Fruit fly (Drosophila melanogaster) whole organism, embryonic: ENCODE data around the gene RpL24.

Experiments
- CG10431 ChIP-seq: fragments of 200-800 bp; sonication (Bioruptor generic); optimal IDR thresholded peaks from 3 replicates; lab custom pipeline; 2018; ENCODE audit warnings: missing biosample characterization, mild to moderate bottlenecking, missing genetic modification characterization
- CG10565 ChIP-seq: fragments of 200-800 bp; sonication (Bioruptor generic); optimal IDR thresholded peaks from 3 replicates; lab custom pipeline; 2016; ENCODE audit warnings: missing biosample characterization, mild to moderate bottlenecking, missing genetic modification characterization
- CG11247 ChIP-seq: fragments of 200-800 bp; sonication (Bioruptor generic); IDR thresholded peaks from 2 replicates; pipeline ENCODE4 v1.3.6; 2022; ENCODE audit warnings: missing biosample characterization, missing genetic modification characterization
- CG13775 ChIP-seq: fragments of 200-800 bp; sonication (Bioruptor generic); optimal IDR thresholded peaks from 3 replicates; lab custom pipeline; 2017; ENCODE audit warnings: missing biosample characterization, mild to moderate bottlenecking, missing genetic modification characterization
- CG1529 ChIP-seq: fragments of 200-800 bp; sonication (Bioruptor generic); optimal IDR thresholded peaks from 3 replicates; lab custom pipeline; 2018; ENCODE audit warnings: missing biosample characterization, missing genetic modification characterization
- CG2129 ChIP-seq: fragments of 200-800 bp; sonication (Bioruptor generic); IDR thresholded peaks from 2 replicates; pipeline ENCODE4 v1.3.6; 2022; ENCODE audit warnings: missing biosample characterization, missing genetic modification characterization; ENCODE audit not compliant: partially characterized antibody
- CG34376 ChIP-seq: fragments of 200-800 bp; sonication (Bioruptor generic); optimal IDR thresholded peaks from 2 replicates; lab custom pipeline; 2018; ENCODE audit warnings: missing biosample characterization, mild to moderate bottlenecking, missing genetic modification characterization
- CG3726 ChIP-seq: fragments of 200-800 bp; sonication (Bioruptor generic); IDR thresholded peaks from 3 replicates; pipeline ENCODE4, ENCODE4 v1.3.6; 2022; ENCODE audit warnings: missing biosample characterization, missing genetic modification characterization
- CG4360 ChIP-seq: fragments of 200-800 bp; sonication (Bioruptor generic); IDR thresholded peaks from 2 replicates; pipeline ENCODE4 v1.3.6; 2022; ENCODE audit warnings: missing biosample characterization, missing genetic modification characterization
- CG5953 ChIP-seq: fragments of 200-800 bp; sonication (Bioruptor generic); IDR thresholded peaks from 2 replicates; pipeline ENCODE4 v1.3.6; 2022; ENCODE audit warnings: missing biosample characterization, missing genetic modification characterization
- CG6813 ChIP-seq: fragments of 200-800 bp; sonication (Bioruptor generic); optimal IDR thresholded peaks from 2 replicates; lab custom pipeline; 2017; ENCODE audit warnings: missing biosample characterization, missing genetic modification characterization, mild to moderate bottlenecking, moderate library complexity, missing genetic modification reagents
- CG7556 ChIP-seq: fragments of 200-800 bp; sonication (Bioruptor generic); optimal IDR thresholded peaks from 2 replicates; lab custom pipeline; 2017; ENCODE audit warnings: missing biosample characterization, mild to moderate bottlenecking, missing genetic modification characterization
- CG8359 ChIP-seq: fragments of 200-800 bp; sonication (Bioruptor generic); optimal IDR thresholded peaks from 2 replicates; lab custom pipeline; 2017; ENCODE audit warnings: missing biosample characterization, mild to moderate bottlenecking, missing genetic modification characterization, borderline replicate concordance
- CG8765 ChIP-seq: fragments of 200-800 bp; sonication (Bioruptor generic); IDR thresholded peaks from 2 replicates; pipeline ENCODE4 v1.3.6; 2022; ENCODE audit warnings: missing biosample characterization, missing genetic modification characterization
- CG8944 ChIP-seq: fragments of 200-800 bp; sonication (Bioruptor generic); optimal IDR thresholded peaks from 3 replicates; lab custom pipeline; 2016; ENCODE audit warnings: missing biosample characterization, missing genetic modification characterization
- CG9876 ChIP-seq: fragments of 200-800 bp; sonication (Bioruptor generic); optimal IDR thresholded peaks from 2 replicates; lab custom pipeline; 2016; ENCODE audit warnings: missing biosample characterization, missing genetic modification characterization
- D ChIP-seq, 2 experiments: fragments of 200-800 bp in 1 of 2; fragments of >200 bp in 1 of 2; sonication (Bioruptor generic) in 1 of 2; optimal IDR thresholded peaks; 2 replicates in 1 of 2; 3 replicates in 1 of 2; lab custom pipeline; 2017; ENCODE audit warnings: mild to moderate bottlenecking in 1 of 2, missing biosample characterization in 1 of 2, missing genetic modification characterization in 1 of 2, missing genetic modification reagents in 1 of 2
- Gug ChIP-seq: fragments of 200-800 bp; sonication (Bioruptor generic); IDR thresholded peaks from 4 replicates; pipeline ENCODE4 v1.3.6; 2022; ENCODE audit warnings: missing biosample characterization, missing genetic modification characterization
- HmgZ ChIP-seq: fragments of 200-800 bp; sonication (Bioruptor generic); optimal IDR thresholded peaks from 2 replicates; lab custom pipeline; 2018; ENCODE audit warnings: missing biosample characterization, mild to moderate bottlenecking, missing genetic modification characterization
- Hsf ChIP-seq: fragments of 200-800 bp; sonication (Bioruptor generic); optimal IDR thresholded peaks from 3 replicates; lab custom pipeline; 2016; ENCODE audit warnings: missing biosample characterization, missing genetic modification characterization
- Meics ChIP-seq: fragments of 200-800 bp; sonication (Bioruptor generic); optimal IDR thresholded peaks from 2 replicates; lab custom pipeline; 2017; ENCODE audit warnings: missing biosample characterization, mild to moderate bottlenecking, missing genetic modification characterization
- Trl ChIP-seq, 3 experiments: fragments of >200 bp in 2 of 3; fragments of 200-800 bp in 1 of 3; sonication (Bioruptor generic) in 1 of 3; optimal IDR thresholded peaks; 2 replicates in 1 of 3; 3 replicates in 2 of 3; lab custom pipeline; 2016 to 2017; ENCODE audit warnings: missing biosample characterization in 1 of 3, missing genetic modification characterization in 1 of 3
- bowl ChIP-seq: fragments of 200-800 bp; sonication (Bioruptor generic); IDR thresholded peaks from 2 replicates; pipeline ENCODE4 v1.3.6; 2022; ENCODE audit warnings: missing biosample characterization, missing genetic modification characterization
- bsh ChIP-seq, 2 experiments: fragments of 200-800 bp; sonication (Bioruptor generic); optimal IDR thresholded peaks; 2 replicates each; lab custom pipeline; 2017 to 2018; ENCODE audit warnings: mild to moderate bottlenecking in 2 of 2, missing biosample characterization in 2 of 2, missing genetic modification characterization in 2 of 2, moderate library complexity in 1 of 2
- corto ChIP-seq: fragments of 200-800 bp; sonication (Bioruptor generic); optimal IDR thresholded peaks from 2 replicates; lab custom pipeline; 2016; ENCODE audit warnings: missing biosample characterization, mild to moderate bottlenecking, missing genetic modification characterization, moderate library complexity
- croc ChIP-seq: fragments of 200-800 bp; sonication (Bioruptor generic); conservative IDR thresholded peaks from 3 replicates; pipeline ENCODE4 v1.3.6; 2022; ENCODE audit warnings: missing biosample characterization, missing genetic modification characterization
- eve ChIP-seq, 2 experiments: fragments of >200 bp; optimal IDR thresholded peaks; 2 replicates each; lab custom pipeline; 2017; ENCODE audit warnings: missing biosample characterization in 2 of 2, missing genetic modification characterization in 2 of 2
- exex ChIP-seq: fragments of 200-800 bp; sonication (Bioruptor generic); optimal IDR thresholded peaks from 4 replicates; lab custom pipeline; 2018; ENCODE audit warnings: missing biosample characterization, mild to moderate bottlenecking, missing genetic modification characterization, moderate library complexity
- eyg ChIP-seq: fragments of 200-800 bp; sonication (Bioruptor generic); optimal IDR thresholded peaks from 3 replicates; lab custom pipeline; 2016; ENCODE audit warnings: missing biosample characterization, missing genetic modification characterization
- gce ChIP-seq: fragments of 200-800 bp; sonication (Bioruptor generic); IDR thresholded peaks from 3 replicates; pipeline ENCODE4 v1.3.6; 2022; ENCODE audit warnings: missing biosample characterization, missing genetic modification characterization
- gem ChIP-seq: fragments of 200-800 bp; sonication (Bioruptor generic); optimal IDR thresholded peaks from 2 replicates; lab custom pipeline; 2019; ENCODE audit warnings: missing biosample characterization, mild to moderate bottlenecking, missing genetic modification characterization, moderate library complexity
- h ChIP-seq: fragments of >200 bp; optimal IDR thresholded peaks from 2 replicates; lab custom pipeline; 2017
- hkb ChIP-seq, 2 experiments: fragments of 200-800 bp in 1 of 2; fragments of >200 bp in 1 of 2; sonication (Bioruptor generic) in 1 of 2; IDR thresholded peaks in 1 of 2; optimal IDR thresholded peaks in 1 of 2; 2 replicates each; pipeline versions ENCODE4 v1.3.6 to Lab custom; 2017 to 2022; ENCODE audit warnings: missing biosample characterization in 1 of 2, missing genetic modification characterization in 1 of 2
- ind ChIP-seq: fragments of 200-800 bp; sonication (Bioruptor generic); optimal IDR thresholded peaks from 3 replicates; lab custom pipeline; 2016; ENCODE audit warnings: missing biosample characterization, missing genetic modification characterization
- kay ChIP-seq: fragments of 200-800 bp; sonication (Bioruptor generic); optimal IDR thresholded peaks from 2 replicates; lab custom pipeline; 2016; ENCODE audit warnings: missing biosample characterization, missing genetic modification characterization
- kni ChIP-seq: fragments of 200-800 bp; sonication (Bioruptor generic); optimal IDR thresholded peaks from 3 replicates; lab custom pipeline; 2017; ENCODE audit warnings: mild to moderate bottlenecking, missing biosample characterization, missing genetic modification reagents, missing genetic modification characterization
- otp ChIP-seq: fragments of 200-800 bp; sonication (Bioruptor generic); IDR thresholded peaks from 3 replicates; pipeline ENCODE4, ENCODE4 v1.3.6; 2022; ENCODE audit warnings: missing biosample characterization, missing genetic modification characterization
- pan ChIP-seq, 4 experiments: fragments of >200 bp in 3 of 4; fragments of 200-800 bp in 1 of 4; sonication (Bioruptor generic) in 1 of 4; optimal IDR thresholded peaks in 3 of 4; IDR thresholded peaks in 1 of 4; 2 replicates each; pipeline versions ENCODE4 v1.3.6 to Lab custom; 2017 to 2022; ENCODE audit warnings: missing biosample characterization in 2 of 4, missing genetic modification characterization in 2 of 4, mixed read lengths in 1 of 4
- peb ChIP-seq: fragments of 200-800 bp; sonication (Bioruptor generic); IDR thresholded peaks from 2 replicates; pipeline ENCODE4 v1.3.6; 2022; ENCODE audit warnings: missing biosample characterization, missing genetic modification characterization
- prd ChIP-seq, 3 experiments: fragments of >200 bp in 2 of 3; fragments of 200-800 bp in 1 of 3; sonication (Bioruptor generic) in 1 of 3; optimal IDR thresholded peaks in 2 of 3; IDR thresholded peaks in 1 of 3; 2 replicates in 2 of 3; 3 replicates in 1 of 3; pipeline versions ENCODE4 v1.3.6 to Lab custom; 2017 to 2022; ENCODE audit warnings: missing biosample characterization in 1 of 3, missing genetic modification characterization in 1 of 3
- salm ChIP-seq: fragments of 200-800 bp; sonication (Bioruptor generic); optimal IDR thresholded peaks from 2 replicates; lab custom pipeline; 2018; ENCODE audit warnings: missing biosample characterization, mild to moderate bottlenecking, missing genetic modification characterization
- sd ChIP-seq: fragments of 200-800 bp; sonication (Bioruptor generic); optimal IDR thresholded peaks from 3 replicates; lab custom pipeline; 2018; ENCODE audit warnings: missing biosample characterization, mild to moderate bottlenecking, missing genetic modification characterization, moderate library complexity
- sima ChIP-seq: fragments of 200-800 bp; sonication (Bioruptor generic); optimal IDR thresholded peaks from 2 replicates; lab custom pipeline; 2016; ENCODE audit warnings: missing biosample characterization, missing genetic modification characterization
- sisA ChIP-seq: fragments of 200-800 bp; sonication (Bioruptor generic); IDR thresholded peaks from 2 replicates; pipeline ENCODE4 v1.3.6; 2022; ENCODE audit warnings: missing biosample characterization, missing genetic modification characterization
- sqz ChIP-seq: fragments of 200-800 bp; sonication (Bioruptor generic); optimal IDR thresholded peaks from 3 replicates; lab custom pipeline; 2018; ENCODE audit warnings: missing biosample characterization, mild to moderate bottlenecking, missing genetic modification characterization
- stwl ChIP-seq: fragments of 200-800 bp; sonication (Bioruptor generic); optimal IDR thresholded peaks from 3 replicates; lab custom pipeline; 2018; ENCODE audit warnings: missing biosample characterization, mild to moderate bottlenecking, missing genetic modification characterization, moderate library complexity
- tna ChIP-seq: fragments of 200-800 bp; sonication (Bioruptor generic); IDR thresholded peaks from 2 replicates; pipeline ENCODE4 v1.3.6; 2022; ENCODE audit warnings: missing biosample characterization, missing genetic modification characterization; ENCODE audit not compliant: partially characterized antibody
- zfh2 ChIP-seq: fragments of 200-800 bp; sonication (Bioruptor generic); optimal IDR thresholded peaks from 2 replicates; lab custom pipeline; 2016; ENCODE audit warnings: missing biosample characterization, missing genetic modification characterization

RpL24 gene

dm6 chr2L:13394903-13395302, at the start of gene RpL24 (continued):
- TF ChIP-seq otp (GFP tag; lab: Robert Waterston, UW) (peak; percentile 95), Meics (GFP tag; lab: Kevin White, UChicago) (peak; percentile 97), prd (optimal IDR thresholded peaks at IDR 0.05; lab: Kevin White, UChicago) (no peak), prd (GFP tag; IDR thresholded peaks at IDR 0.05; lab: Robert Waterston, UW) (peak; percentile 63; the same call in 2 of the 3 replicates), peb (GFP tag; lab: Robert Waterston, UW) (no peak), kay (GFP tag; lab: Kevin White, UChicago) (peak; percentile 37), CG2129 (GFP tag; lab: Robert Waterston, UW) (no peak), CG6813 (peak; percentile 97), bowl (GFP tag; lab: Robert Waterston, UW) (peak; percentile 75; the same call in 1 of the 2 replicates), eyg (peak; percentile 88), stwl (peak; percentile 79), CG3726 (GFP tag; lab: Robert Waterston, UW) (peak; percentile 75; the same call in 2 of the 3 replicates), croc (peak; percentile 36; the same call in 2 of the 3 replicates), sima (GFP tag; lab: Kevin White, UChicago) (peak; percentile 90), ind (GFP tag; lab: Kevin White, UChicago) (peak; percentile 67), D (optimal IDR thresholded peaks at IDR 0.05; lab: Kevin White, UChicago) (no peak), D (GFP tag; optimal IDR thresholded peaks at IDR 0.05; lab: Kevin White, UChicago) (peak; percentile 86), hkb (optimal IDR thresholded peaks at IDR 0.05; lab: Kevin White, UChicago) (no peak), hkb (GFP tag; IDR thresholded peaks at IDR 0.05; lab: Robert Waterston, UW) (peak; percentile 94), Gug (GFP tag; lab: Robert Waterston, UW) (peak; percentile 27; the same call in 2 of the 4 replicates), CG7556 (GFP tag; lab: Kevin White, UChicago) (peak; percentile 71), sqz (GFP tag; lab: Kevin White, UChicago) (peak; percentile 92), gce (GFP tag; lab: Robert Waterston, UW) (peak; percentile 96), sd (tag; lab: Kevin White, UChicago) (no peak), CG13775 (peak; percentile 96), exex (tag; lab: Kevin White, UChicago) (no peak), tna (no peak), CG8765 (no peak), CG10431 (GFP tag; lab: Kevin White, UChicago) (peak; percentile 93), corto (GFP tag; lab: Kevin White, UChicago) (no peak), bsh (GFP tag; optimal IDR thresholded peaks at IDR 0.05; lab: Kevin White, UChicago) (peak; percentile 74 to 84), CG8944 (GFP tag; lab: Kevin White, UChicago) (peak; percentile 69), sisA (GFP tag; lab: Robert Waterston, UW) (no peak; the same call in 1 of the 2 replicates), HmgZ (peak; percentile 90), zfh2 (GFP tag; lab: Kevin White, UChicago) (peak; percentile 69), Trl (optimal IDR thresholded peaks at IDR 0.05; lab: Kevin White, UChicago) (no peak), Trl (GFP tag; optimal IDR thresholded peaks at IDR 0.05; lab: Kevin White, UChicago) (peak; percentile 96), Hsf (peak; percentile 90), CG34376 (GFP tag; lab: Kevin White, UChicago) (peak; percentile 98), h (lab: Kevin White, UChicago) (no peak), CG9876 (GFP tag; lab: Kevin White, UChicago) (peak; percentile 88), CG4360 (GFP tag; lab: Robert Waterston, UW) (peak; percentile 46), CG8359 (peak; percentile 85), eve (GFP tag; optimal IDR thresholded peaks at IDR 0.05; lab: Kevin White, UChicago) (no peak), CG1529 (GFP tag; lab: Kevin White, UChicago) (peak; percentile 83), kni (GFP tag; lab: Kevin White, UChicago) (peak; percentile 88), CG10565 (GFP tag; lab: Kevin White, UChicago) (peak; percentile 70), salm (tag; lab: Kevin White, UChicago) (peak; percentile 84), gem (tag; lab: Kevin White, UChicago) (peak; percentile 80), pan (optimal IDR thresholded peaks at IDR 0.05; lab: Kevin White, UChicago) (no peak), pan (GFP tag; optimal IDR thresholded peaks at IDR 0.05 in 1 of 2, IDR thresholded peaks at IDR 0.05 in 1 of 2) (peak in 1 of 2 experiments; percentile 88), CG5953 (GFP tag; lab: Robert Waterston, UW) (peak; percentile 95), CG11247 (GFP tag; lab: Robert Waterston, UW) (peak; percentile 88)
